Fruit fly (Drosophila melanogaster): Measurements from ENCODE around the gene ND-ASHI.

Gene ND-ASHI

DNA sequence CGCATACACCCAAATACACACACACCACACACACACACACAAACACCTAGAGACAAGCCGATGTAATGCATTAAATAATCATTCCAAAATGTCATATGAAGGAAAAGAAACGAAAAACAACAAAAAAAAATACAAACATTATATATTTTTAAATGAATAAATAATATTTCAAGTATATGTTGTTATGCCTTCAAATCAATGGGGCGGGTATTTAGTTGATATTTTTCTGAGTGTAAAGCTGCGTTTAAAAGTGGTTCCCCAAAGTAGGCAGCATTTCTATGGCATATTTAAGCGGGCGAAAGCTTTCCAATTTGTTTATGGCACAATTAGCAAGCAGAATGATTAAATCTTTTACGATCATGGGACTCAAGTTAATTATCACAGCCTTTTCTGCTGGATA lies 40.3 kb upstream of the ND-ASHI start (continued):
- TF ChIP-seq pfk (GFP tag; optimal IDR thresholded peaks at IDR 0.05), result no peak
- TF ChIP-seq CG15601 (tag; optimal IDR thresholded peaks at IDR 0.05), result no peak
- TF ChIP-seq rib (GFP tag; IDR thresholded peaks at IDR 0.05), result no peak
- TF ChIP-seq pan (optimal IDR thresholded peaks at IDR 0.05), result no peak
- TF ChIP-seq pan (GFP tag; optimal IDR thresholded peaks at IDR 0.05 in 1 of 2, IDR thresholded peaks at IDR 0.05 in 1 of 2), result peak in 1 of 2 experiments; percentile 33

DNA sequence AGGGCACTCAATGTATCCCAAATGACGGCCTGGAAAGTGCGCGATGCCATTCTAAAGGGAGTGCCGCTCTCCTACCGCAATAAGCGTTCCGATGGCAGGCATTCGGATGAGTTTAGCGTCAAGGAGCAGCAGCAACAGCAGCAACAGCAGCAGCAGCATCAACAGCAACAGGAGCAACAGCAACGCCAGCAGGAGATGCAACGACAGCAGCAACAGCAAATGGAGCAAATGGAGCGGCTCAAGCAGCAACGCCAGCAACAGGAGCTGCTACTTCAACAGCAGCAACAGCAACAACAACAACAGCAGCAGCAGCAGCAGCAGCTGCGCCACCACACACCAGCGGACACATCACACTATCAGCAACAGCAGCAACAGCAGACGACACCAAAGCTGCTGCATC lies 37.3 kb upstream of the ND-ASHI start:
- TF ChIP-seq dysf (GFP tag; IDR thresholded peaks at IDR 0.05) (no peak), dimm (GFP tag; IDR thresholded peaks at IDR 0.05) (no peak), hth (optimal IDR thresholded peaks at IDR 0.05) (no peak)

DNA sequence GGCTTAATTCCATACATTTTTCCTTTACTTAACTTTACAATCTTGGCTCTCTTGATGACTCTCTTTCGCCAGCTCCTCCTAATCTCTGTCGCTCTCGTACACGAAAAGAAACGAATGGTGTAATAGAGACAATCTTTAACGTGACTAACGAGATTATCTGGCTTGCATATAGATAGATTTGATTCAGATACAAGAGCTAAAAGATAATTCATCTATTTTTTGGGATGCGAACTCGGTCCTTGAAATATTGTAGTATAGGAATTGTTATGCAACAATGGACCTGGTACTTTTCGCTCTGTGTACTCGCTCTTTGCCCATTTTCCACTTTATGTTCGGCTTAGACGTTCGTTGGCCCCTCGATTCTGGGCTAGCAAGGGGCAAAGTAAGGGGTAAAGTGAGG lies 32.4 kb upstream of the ND-ASHI start:
- peak; percentile 33; the same call in 1 of the 2 replicates for TF ChIP-seq Adf1 (GFP tag; IDR thresholded peaks at IDR 0.05)
- TF ChIP-seq grn (GFP tag; optimal IDR thresholded peaks at IDR 0.05), result peak; percentile 35
- peak; percentile 79 for TF ChIP-seq bab2 (GFP tag; optimal IDR thresholded peaks at IDR 0.05)
- TF ChIP-seq mam (GFP tag; optimal IDR thresholded peaks at IDR 0.05), result peak; percentile 77
- TF ChIP-seq Opbp (GFP tag; IDR thresholded peaks at IDR 0.05; ENCODE audit: partially characterized antibody), result no peak
- peak; percentile 54 for TF ChIP-seq NFAT (GFP tag; IDR thresholded peaks at IDR 0.05)
- peak; percentile 66 for TF ChIP-seq shn (GFP tag; optimal IDR thresholded peaks at IDR 0.05)
- peak; percentile 27; the same call in 1 of the 3 replicates for TF ChIP-seq CG11560 (tag; IDR thresholded peaks at IDR 0.05)
- peak; percentile 16 for TF ChIP-seq CG18011 (GFP tag; optimal IDR thresholded peaks at IDR 0.05)
- TF ChIP-seq chinmo (GFP tag; IDR thresholded peaks at IDR 0.05; ENCODE audit: partially characterized antibody), result no peak
- TF ChIP-seq caup (GFP tag; optimal IDR thresholded peaks at IDR 0.05; ENCODE audit: severe bottlenecking), result peak; percentile 69
- peak; percentile 92 for TF ChIP-seq Drgx (GFP tag; IDR thresholded peaks at IDR 0.05)
- TF ChIP-seq chn (GFP tag; optimal IDR thresholded peaks at IDR 0.05), result peak; percentile 12
- peak; percentile 38; the same call in 1 of the 2 replicates for TF ChIP-seq CG43689 (GFP tag; IDR thresholded peaks at IDR 0.05)
- peak; percentile 51 for TF ChIP-seq onecut (GFP tag; IDR thresholded peaks at IDR 0.05)
- peak; percentile 69 for TF ChIP-seq Chrac-16 (GFP tag; optimal IDR thresholded peaks at IDR 0.05)
- TF ChIP-seq ATbp (GFP tag; optimal IDR thresholded peaks at IDR 0.05), result peak; percentile 82
- peak; percentile 83 for TF ChIP-seq unpg (GFP tag; optimal IDR thresholded peaks at IDR 0.05)
- peak; percentile 80 for TF ChIP-seq CG12071 (GFP tag; optimal IDR thresholded peaks at IDR 0.05)
- peak; percentile 53 for TF ChIP-seq Nf-YC (tag; optimal IDR thresholded peaks at IDR 0.05)
- no peak for TF ChIP-seq stwl (tag; optimal IDR thresholded peaks at IDR 0.05)
- no peak for TF ChIP-seq sna (GFP tag; IDR thresholded peaks at IDR 0.05; ENCODE audit: partially characterized antibody)
- TF ChIP-seq esg (GFP tag; conservative IDR thresholded peaks at IDR 0.05), result peak; percentile 64
- peak; percentile 76 for TF ChIP-seq tx (GFP tag; optimal IDR thresholded peaks at IDR 0.05)
- peak; percentile 83 for TF ChIP-seq CG18262 (tag; optimal IDR thresholded peaks at IDR 0.05)
- TF ChIP-seq Awh (GFP tag; IDR thresholded peaks at IDR 0.05), result peak; percentile 71
- TF ChIP-seq tll (GFP tag; optimal IDR thresholded peaks at IDR 0.05), result no peak
- TF ChIP-seq dati (GFP tag; IDR thresholded peaks at IDR 0.05), result 0 out of 2 replicates have a peak, but pooled peaks have one; percentile 38
- peak; percentile 14 for TF ChIP-seq YL-1 (GFP tag; optimal IDR thresholded peaks at IDR 0.05)
- peak; percentile 33 for TF ChIP-seq p53 (GFP tag; optimal IDR thresholded peaks at IDR 0.05)
- TF ChIP-seq CG3847 (GFP tag; IDR thresholded peaks at IDR 0.05), result peak; percentile 64
- no peak for TF ChIP-seq Poxn (GFP tag; IDR thresholded peaks at IDR 0.05)
- TF ChIP-seq CG14667 (GFP tag; IDR thresholded peaks at IDR 0.05), result peak; percentile 44; the same call in 1 of the 2 replicates
- peak; percentile 90 for TF ChIP-seq CG2678 (tag; optimal IDR thresholded peaks at IDR 0.05)
- TF ChIP-seq so (GFP tag; IDR thresholded peaks at IDR 0.05), result peak; percentile 79; the same call in 2 of the 3 replicates
- TF ChIP-seq gsb-n (tag; optimal IDR thresholded peaks at IDR 0.05), result peak; percentile 74
- no peak for TF ChIP-seq Hey (tag; optimal IDR thresholded peaks at IDR 0.05)
- no peak for TF ChIP-seq pita (GFP tag; optimal IDR thresholded peaks at IDR 0.05)
- TF ChIP-seq Hand (GFP tag; optimal IDR thresholded peaks at IDR 0.05), result peak; percentile 83
- no peak for TF ChIP-seq CG34224 (GFP tag; IDR thresholded peaks at IDR 0.05; ENCODE audit: partially characterized antibody)

Measured in whole organism, embryonic.